Worm (Caenorhabditis elegans): Measurements from ENCODE around the gene C33F10.12.

- TF ChIP-seq nhr-11 (tag; optimal IDR thresholded peaks at IDR 0.05) (no peak), pha-4 (GFP tag; IDR thresholded peaks at IDR 0.05) (no peak), pha-4 (tag; optimal IDR thresholded peaks at IDR 0.05) (no peak), unc-130 (GFP tag; optimal IDR thresholded peaks at IDR 0.05) (no peak), daf-12 (tag; optimal IDR thresholded peaks at IDR 0.05) (no peak), ceh-44 (GFP tag; IDR thresholded peaks at IDR 0.05) (no peak), pqm-1 (tag; optimal IDR thresholded peaks at IDR 0.05) (no peak), unc-62 (GFP tag; optimal IDR thresholded peaks at IDR 0.05 in 1 of 2) (no peak), unc-62 (tag; optimal IDR thresholded peaks at IDR 0.05) (no peak), T20F7.1 (GFP tag; optimal IDR thresholded peaks at IDR 0.05) (no peak), ceh-20 (GFP tag; IDR thresholded peaks at IDR 0.05) (no peak)
Measured at ce11 chrII:4867476-4867875, 29.9 kb upstream of the C33F10.12 start, which contains the start of gene col-17.
